Worm (Caenorhabditis elegans): Measurements from ENCODE around the gene Y75B8A.37.

DNA sequence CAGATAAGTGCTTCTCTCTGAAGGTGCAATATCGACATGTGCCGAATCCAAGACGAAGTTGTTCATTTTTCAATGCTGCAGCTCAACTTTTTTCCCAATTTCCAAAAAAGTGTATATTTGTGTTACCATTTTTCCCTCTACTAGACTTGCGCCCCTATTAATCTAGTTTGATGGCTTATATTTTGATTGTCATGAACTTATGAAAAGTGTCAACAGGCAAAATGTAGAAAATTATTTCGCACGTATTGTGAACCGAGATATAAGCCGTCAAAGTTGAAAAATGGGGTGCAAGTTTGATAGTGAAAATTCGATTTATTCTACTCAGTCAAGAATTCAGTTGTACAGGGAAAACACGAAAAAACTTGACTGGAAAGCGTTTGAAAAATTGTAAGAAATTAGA, 43.2 kb downstream of the Y75B8A.37 start, which contains the start of gene Y75B8A.32:
- TF ChIP-seq ztf-11 (tag; optimal IDR thresholded peaks at IDR 0.05) (no peak), lin-15B (tag; optimal IDR thresholded peaks at IDR 0.05) (no peak), xbp-1 (tag; optimal IDR thresholded peaks at IDR 0.05) (no peak), tbx-2 (tag; optimal IDR thresholded peaks at IDR 0.05) (no peak), unc-62 (GFP tag; optimal IDR thresholded peaks at IDR 0.05) (no peak), ceh-82 (tag; optimal IDR thresholded peaks at IDR 0.05) (no peak), ceh-88 (GFP tag; IDR thresholded peaks at IDR 0.05) (no peak), nhr-237 (tag; optimal IDR thresholded peaks at IDR 0.05) (no peak), efl-1 (optimal IDR thresholded peaks at IDR 0.05) (no peak), efl-1 (GFP tag; optimal IDR thresholded peaks at IDR 0.05 in 1 of 2) (no peak)

Measured in whole organism, L1 larva.